Fruit fly (Drosophila melanogaster) S2 (cell line): ENCODE results near the gene CG31793.

Experiments used
- CG8478 ChIP-seq: fragments of >200 bp; optimal IDR thresholded peaks from 2 replicates; lab custom pipeline; 2018
- CTCF ChIP-seq, 2 experiments: fragments of >200 bp; optimal IDR thresholded peaks; 2 replicates each; lab custom pipeline; 2018

dm6 chr2L:18955666-18956065, 47.5 kb upstream of the CG31793 start:
- TF ChIP-seq CG8478 (lab: Kevin White, UChicago) (no peak), CTCF (optimal IDR thresholded peaks at IDR 0.05; lab: Kevin White, UChicago) (no peak)
